Fruit fly (Drosophila melanogaster): ENCODE measurements around the gene CG7886.

DNA sequence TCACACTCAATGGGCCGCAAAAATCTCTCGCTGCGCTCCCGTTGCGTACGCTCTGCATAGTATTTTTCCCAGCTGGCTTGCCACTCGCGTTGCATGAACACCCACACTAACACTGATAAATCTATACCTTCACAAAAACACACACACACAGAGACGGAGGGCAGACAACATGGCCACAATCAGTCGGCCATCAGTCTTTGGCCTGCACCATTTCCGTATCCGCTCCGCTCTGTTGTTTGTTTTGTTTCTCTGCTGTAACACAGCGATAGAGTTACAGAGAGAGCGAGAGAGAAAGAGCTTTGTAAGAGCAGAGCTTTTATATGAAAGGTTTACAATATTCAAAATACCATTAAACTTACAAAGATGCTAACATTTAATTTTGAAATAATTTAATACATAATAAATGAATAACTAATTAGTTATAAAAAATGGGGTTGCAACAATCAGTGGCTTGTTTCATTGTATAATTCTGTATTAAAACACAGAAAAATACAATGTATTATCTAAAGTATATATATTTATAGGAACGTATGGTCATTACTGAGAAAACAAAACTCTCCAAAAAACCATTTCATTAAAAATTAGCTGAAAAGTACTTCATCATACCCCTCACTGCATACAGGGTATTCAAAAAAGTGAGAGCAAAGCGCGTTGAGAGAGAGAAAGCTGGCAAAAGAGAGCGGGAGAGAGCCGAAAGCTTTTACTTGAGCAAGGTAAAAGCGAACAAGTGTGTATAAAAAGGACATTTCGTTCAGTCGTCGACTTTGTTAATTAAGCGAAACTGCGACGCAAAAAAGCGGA lies 33.3 kb downstream of the CG7886 start, which contains the start of gene CG14853:
- TF ChIP-seq usp (GFP tag; optimal IDR thresholded peaks at IDR 0.05) (no peak), pan (optimal IDR thresholded peaks at IDR 0.05) (peak; percentile 58), EcR (GFP tag; optimal IDR thresholded peaks at IDR 0.05) (no peak), psq (optimal IDR thresholded peaks at IDR 0.05) (no peak), Dll (optimal IDR thresholded peaks at IDR 0.05) (no peak), CG8478 (optimal IDR thresholded peaks at IDR 0.05) (no peak)
